Worm (Caenorhabditis elegans) whole organism, late embryonic: ENCODE results near the gene C04G6.11.

Source experiments
- C38D4.7 ChIP-seq: fragments of 200-800 bp; sonication (Bioruptor generic); optimal IDR thresholded peaks from 2 replicates; lab custom pipeline; 2018; ENCODE audit warnings: mild to moderate bottlenecking, missing genetic modification characterization, moderate library complexity, missing compliant biosample characterization
- F13H6.1 ChIP-seq: sonication (generic microtip); optimal IDR thresholded peaks from 2 replicates; lab custom pipeline; 2016; ENCODE audit warnings: missing genetic modification characterization, missing compliant biosample characterization
- K02D7.2 ChIP-seq: sonication (generic microtip); optimal IDR thresholded peaks from 2 replicates; lab custom pipeline; 2017; ENCODE audit warnings: mild to moderate bottlenecking, missing genetic modification characterization, missing compliant biosample characterization
- ahr-1 ChIP-seq: sonication (generic microtip); optimal IDR thresholded peaks from 2 replicates; lab custom pipeline; 2016; ENCODE audit warnings: missing genetic modification characterization, missing compliant biosample characterization
- ceh-18 ChIP-seq: sonication (generic microtip); optimal IDR thresholded peaks from 2 replicates; lab custom pipeline; 2016; ENCODE audit warnings: missing genetic modification characterization, missing compliant biosample characterization
- ceh-2 ChIP-seq: sonication (generic microtip); optimal IDR thresholded peaks from 2 replicates; lab custom pipeline; 2016; ENCODE audit warnings: missing genotype, missing genetic modification characterization, missing compliant biosample characterization
- ceh-30 ChIP-seq: fragments of 150-350 bp; optimal IDR thresholded peaks from 2 replicates; lab custom pipeline; 2014; ENCODE audit warnings: missing biosample characterization, missing genetic modification characterization
- ceh-31 ChIP-seq: sonication (generic microtip); optimal IDR thresholded peaks from 2 replicates; lab custom pipeline; 2016; ENCODE audit warnings: missing genetic modification characterization, missing compliant biosample characterization
- ceh-34 ChIP-seq: sonication (generic microtip); optimal IDR thresholded peaks from 2 replicates; lab custom pipeline; 2016; ENCODE audit warnings: mild to moderate bottlenecking, missing genetic modification characterization, missing compliant biosample characterization
- ceh-48 ChIP-seq: sonication (generic microtip); optimal IDR thresholded peaks from 2 replicates; lab custom pipeline; 2016; ENCODE audit warnings: missing genetic modification characterization, inconsistent platforms, missing compliant biosample characterization
- elt-2 ChIP-seq: sonication (generic microtip); optimal IDR thresholded peaks from 2 replicates; lab custom pipeline; 2016; ENCODE audit warnings: missing genetic modification reagents, missing genetic modification characterization, missing compliant biosample characterization
- ets-4 ChIP-seq: sonication (generic microtip); optimal IDR thresholded peaks from 2 replicates; lab custom pipeline; 2016; ENCODE audit warnings: missing genetic modification characterization, missing compliant biosample characterization
- eyg-1 ChIP-seq: sonication (generic microtip); optimal IDR thresholded peaks from 2 replicates; lab custom pipeline; 2016; ENCODE audit warnings: missing genotype, missing genetic modification characterization, missing compliant biosample characterization
- hlh-15 ChIP-seq: sonication (generic microtip); optimal IDR thresholded peaks from 2 replicates; lab custom pipeline; 2016; ENCODE audit warnings: missing genetic modification characterization, missing compliant biosample characterization
- hlh-30 ChIP-seq: sonication (generic microtip); optimal IDR thresholded peaks from 2 replicates; lab custom pipeline; 2017; ENCODE audit warnings: antibody characterized with exemption, missing genetic modification characterization, missing compliant biosample characterization; ENCODE audit not compliant: insufficient read depth
- hlh-6 ChIP-seq: sonication (generic microtip); optimal IDR thresholded peaks from 2 replicates; lab custom pipeline; 2016; ENCODE audit warnings: missing genotype, missing genetic modification characterization, missing compliant biosample characterization
- lin-11 ChIP-seq: fragments of 200-800 bp; sonication (Bioruptor generic); optimal IDR thresholded peaks from 2 replicates; lab custom pipeline; 2018; ENCODE audit warnings: mild to moderate bottlenecking, missing genetic modification characterization, missing compliant biosample characterization
- madf-2 ChIP-seq: sonication (generic microtip); optimal IDR thresholded peaks from 2 replicates; lab custom pipeline; 2017; ENCODE audit warnings: missing genetic modification characterization, missing compliant biosample characterization
- nfya-1 ChIP-seq: sonication (generic microtip); optimal IDR thresholded peaks from 2 replicates; lab custom pipeline; 2017; ENCODE audit warnings: missing genetic modification characterization, mild to moderate bottlenecking, missing compliant biosample characterization, antibody characterized with exemption, moderate library complexity
- npax-4 ChIP-seq: sonication (generic microtip); optimal IDR thresholded peaks from 2 replicates; lab custom pipeline; 2016; ENCODE audit warnings: missing genetic modification characterization, missing compliant biosample characterization
- pag-3 ChIP-seq: sonication (generic microtip); optimal IDR thresholded peaks from 2 replicates; lab custom pipeline; 2016; ENCODE audit warnings: missing compliant biosample characterization, missing genetic modification characterization, borderline replicate concordance
- pax-1 ChIP-seq: fragments of 150-350 bp; optimal IDR thresholded peaks from 2 replicates; lab custom pipeline; 2014; ENCODE audit warnings: missing biosample characterization, missing genetic modification characterization
- pha-2 ChIP-seq: sonication (generic microtip); optimal IDR thresholded peaks from 2 replicates; lab custom pipeline; 2017; ENCODE audit warnings: mild to moderate bottlenecking, missing genetic modification characterization, missing compliant biosample characterization
- pros-1 ChIP-seq: fragments of 150-350 bp; optimal IDR thresholded peaks from 2 replicates; lab custom pipeline; 2014; ENCODE audit warnings: missing biosample characterization, missing genetic modification reagents, missing genetic modification characterization
- ref-2 ChIP-seq: sonication (generic microtip); optimal IDR thresholded peaks from 2 replicates; lab custom pipeline; 2016; ENCODE audit warnings: missing genetic modification characterization, missing compliant biosample characterization
- sox-2 ChIP-seq: fragments of 200-800 bp; sonication (Bioruptor generic); IDR thresholded peaks from 2 replicates; pipeline ENCODE4 v1.3.6; 2022; ENCODE audit warnings: missing genetic modification reagents, missing genetic modification characterization, missing compliant biosample characterization
- sox-4 ChIP-seq: sonication (generic microtip); optimal IDR thresholded peaks from 2 replicates; lab custom pipeline; 2017; ENCODE audit warnings: mild to moderate bottlenecking, missing genetic modification characterization, inconsistent platforms, missing compliant biosample characterization
- ttx-3 ChIP-seq: sonication (generic microtip); optimal IDR thresholded peaks from 2 replicates; lab custom pipeline; 2016; ENCODE audit warnings: missing genetic modification reagents, missing genetic modification characterization, missing compliant biosample characterization
- unc-3 ChIP-seq, 2 experiments: fragments of 200-800 bp in 1 of 2; sonication (Bioruptor generic) in 1 of 2; sonication (generic microtip) in 1 of 2; conservative IDR thresholded peaks in 1 of 2; optimal IDR thresholded peaks in 1 of 2; 2 replicates each; pipeline versions ENCODE4 v1.3.6 to Lab custom; 2016 to 2022; ENCODE audit warnings: missing compliant biosample characterization in 2 of 2, missing genetic modification characterization in 2 of 2, missing genetic modification reagents in 1 of 2
- unc-42 ChIP-seq: sonication (generic microtip); optimal IDR thresholded peaks from 2 replicates; lab custom pipeline; 2016; ENCODE audit warnings: missing genotype, missing genetic modification characterization, missing compliant biosample characterization
- unc-86 ChIP-seq: sonication (generic microtip); optimal IDR thresholded peaks from 2 replicates; lab custom pipeline; 2016; ENCODE audit warnings: missing genetic modification characterization, missing compliant biosample characterization
- zip-5 ChIP-seq: sonication (generic microtip); optimal IDR thresholded peaks from 2 replicates; lab custom pipeline; 2016; ENCODE audit warnings: missing genetic modification characterization, missing compliant biosample characterization

C04G6.11 gene

ce11 chrII:5086143-5086542 is 17.5 kb downstream of the C04G6.11 start:
- no peak for TF ChIP-seq unc-42
- TF ChIP-seq zip-5 (tag; lab: Kevin White, UChicago), result no peak
- no peak for TF ChIP-seq hlh-6 (tag; lab: Kevin White, UChicago)
- TF ChIP-seq pha-2 (tag; lab: Kevin White, UChicago), result no peak
- TF ChIP-seq unc-86, result no peak
- TF ChIP-seq ets-4 (tag; lab: Kevin White, UChicago), result no peak
- no peak for TF ChIP-seq nfya-1 (tag; lab: Kevin White, UChicago)
- TF ChIP-seq pax-1 (tag; lab: Kevin White, UChicago), result no peak
- TF ChIP-seq pag-3 (tag; lab: Kevin White, UChicago), result no peak
- no peak for TF ChIP-seq ahr-1
- no peak for TF ChIP-seq unc-3 (GFP tag; conservative IDR thresholded peaks at IDR 0.05; lab: Robert Waterston, UW)
- TF ChIP-seq unc-3 (tag; optimal IDR thresholded peaks at IDR 0.05; lab: Kevin White, UChicago), result no peak
- no peak for TF ChIP-seq K02D7.2 (tag; lab: Kevin White, UChicago)
- no peak for TF ChIP-seq ceh-48 (tag; lab: Kevin White, UChicago)

DNA sequence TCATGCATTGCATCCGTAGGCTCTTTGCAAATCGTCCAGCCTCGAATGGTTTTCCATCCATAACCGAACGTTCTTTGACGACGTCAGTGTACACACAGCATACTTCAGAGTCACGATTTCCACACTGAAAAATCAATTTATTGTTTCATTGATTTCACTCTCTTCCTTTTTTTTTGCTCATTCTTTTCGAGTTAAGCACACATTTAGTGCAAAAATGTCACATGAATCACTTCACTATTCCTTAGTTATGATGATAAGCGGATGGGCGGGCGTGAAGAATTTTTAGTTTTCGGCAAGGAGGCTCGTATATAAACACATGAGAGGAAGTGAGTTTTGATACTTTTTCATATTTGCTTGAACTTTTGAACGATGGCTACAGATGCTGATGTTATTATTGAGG is 18.2 kb downstream of the C04G6.11 start, which contains the start of gene txt-9:
txt-9 (plus strand) TSS at position 336 of the 400 bp plus-strand sequence.
- TF ChIP-seq C38D4.7 (GFP tag; lab: Kevin White, UChicago) (no peak), ref-2 (no peak), madf-2 (tag; lab: Kevin White, UChicago) (no peak), ceh-31 (no peak), pax-1 (tag; lab: Kevin White, UChicago) (no peak), sox-4 (no peak), lin-11 (no peak), elt-2 (tag; lab: Kevin White, UChicago) (no peak), pag-3 (tag; lab: Kevin White, UChicago) (no peak), ttx-3 (tag; lab: Kevin White, UChicago) (no peak), ceh-30 (no peak), ceh-18 (tag; lab: Kevin White, UChicago) (no peak), hlh-30 (tag; lab: Kevin White, UChicago) (no peak), sox-2 (GFP tag; lab: Robert Waterston, UW) (no peak), ceh-2 (tag; lab: Kevin White, UChicago) (no peak), eyg-1 (no peak), nfya-1 (tag; lab: Kevin White, UChicago) (no peak)

- TF ChIP-seq ets-4 (tag; lab: Kevin White, UChicago), result no peak
- no peak for TF ChIP-seq pag-3 (tag; lab: Kevin White, UChicago)
- TF ChIP-seq elt-2 (tag; lab: Kevin White, UChicago), result peak; percentile 49
- TF ChIP-seq, all 69 proteins: peak for 1
Measured at ce11 chrII:5084225-5084624, 19.4 kb downstream of the C04G6.11 start.

DNA sequence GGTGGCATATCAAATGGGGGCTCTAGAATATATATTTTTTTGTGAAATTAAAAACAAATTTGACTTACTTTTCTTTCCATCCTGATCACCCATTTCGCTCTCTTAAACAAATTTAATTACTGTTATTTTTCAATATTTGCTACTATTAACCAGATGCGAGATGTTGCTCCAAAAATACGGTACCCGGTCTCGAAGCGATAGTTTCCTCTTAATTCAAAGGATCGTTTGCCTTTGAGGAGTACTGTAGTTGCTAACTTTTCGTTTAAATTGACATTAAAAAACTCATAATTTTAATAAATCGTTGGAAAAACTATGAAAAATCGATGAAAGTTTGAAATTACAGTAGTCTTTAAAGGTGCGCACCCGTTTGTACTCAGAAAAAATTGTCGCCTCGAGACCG is 20.3 kb downstream of the C04G6.11 start, which contains the start of gene C04G6.4:
C04G6.4 (minus strand) TSS at position 101 of the 400 bp plus-strand sequence.
- no peak for TF ChIP-seq ceh-34 (tag; lab: Kevin White, UChicago)
- no peak for TF ChIP-seq pax-1 (tag; lab: Kevin White, UChicago)
- no peak for TF ChIP-seq ceh-18 (tag; lab: Kevin White, UChicago)
- no peak for TF ChIP-seq pros-1 (tag; lab: Kevin White, UChicago)
- TF ChIP-seq hlh-15 (tag; lab: Kevin White, UChicago), result no peak
- TF ChIP-seq npax-4 (tag; lab: Kevin White, UChicago), result no peak
- no peak for TF ChIP-seq F13H6.1 (tag; lab: Kevin White, UChicago)
